Fruit fly (Drosophila melanogaster): ENCODE data around the gene CG1958.

Gene CG1958

dm6 chrX:7266604-7267003 is at the start of gene CG1958:
Gene CG1958, plus strand, starts transcription at chrX:7266904.
- no peak for TF ChIP-seq CG34406 (GFP tag; optimal IDR thresholded peaks at IDR 0.05)
- no peak for TF ChIP-seq fd85E (GFP tag; optimal IDR thresholded peaks at IDR 0.05)
- TF ChIP-seq eg (GFP tag; IDR thresholded peaks at IDR 0.05), result no peak
- no peak for TF ChIP-seq esn (GFP tag; optimal IDR thresholded peaks at IDR 0.05)
- no peak for TF ChIP-seq CG15336 (GFP tag; IDR thresholded peaks at IDR 0.05)
- TF ChIP-seq Met (GFP tag; optimal IDR thresholded peaks at IDR 0.05), result no peak
- no peak for TF ChIP-seq CG16779 (tag; optimal IDR thresholded peaks at IDR 0.05)
- no peak for TF ChIP-seq CG7368 (GFP tag; optimal IDR thresholded peaks at IDR 0.05)
- no peak for TF ChIP-seq CG11294 (GFP tag; IDR thresholded peaks at IDR 0.05)

dm6 chrX:7221149-7221548 is 45.6 kb upstream of the CG1958 start:
- no peak for TF ChIP-seq CG8632 (GFP tag; optimal IDR thresholded peaks at IDR 0.05)
- TF ChIP-seq CG7368 (GFP tag; optimal IDR thresholded peaks at IDR 0.05), result no peak
- TF ChIP-seq topi (GFP tag; optimal IDR thresholded peaks at IDR 0.05), result no peak
- TF ChIP-seq spab (GFP tag; optimal IDR thresholded peaks at IDR 0.05), result no peak

dm6 chrX:7222115-7222891 is 44.4 kb upstream of the CG1958 start:
- TF ChIP-seq eg (GFP tag; IDR thresholded peaks at IDR 0.05), result no peak
- TF ChIP-seq acj6 (GFP tag; optimal IDR thresholded peaks at IDR 0.05), result peak; percentile 16
- TF ChIP-seq CG4318 (GFP tag; optimal IDR thresholded peaks at IDR 0.05), result no peak
- no peak for TF ChIP-seq fd85E (GFP tag; optimal IDR thresholded peaks at IDR 0.05)
- TF ChIP-seq CG8319 (GFP tag; optimal IDR thresholded peaks at IDR 0.05), result peak; percentile 27
- TF ChIP-seq Eip93F (GFP tag; optimal IDR thresholded peaks at IDR 0.05), result no peak
- TF ChIP-seq Hr38 (GFP tag; optimal IDR thresholded peaks at IDR 0.05), result no peak
- TF ChIP-seq CG6792 (GFP tag; optimal IDR thresholded peaks at IDR 0.05), result peak; percentile 26
- TF ChIP-seq net (GFP tag; optimal IDR thresholded peaks at IDR 0.05), result no peak
- TF ChIP-seq vri (GFP tag; optimal IDR thresholded peaks at IDR 0.05), result no peak
- TF ChIP-seq CG8632 (GFP tag; optimal IDR thresholded peaks at IDR 0.05), result peak; percentile 40
- TF ChIP-seq dac (GFP tag; optimal IDR thresholded peaks at IDR 0.05), result no peak
- peak; percentile 15 for TF ChIP-seq Met (GFP tag; optimal IDR thresholded peaks at IDR 0.05)
- peak; percentile 38 for TF ChIP-seq CG1621 (tag; optimal IDR thresholded peaks at IDR 0.05)
- TF ChIP-seq Hr39 (GFP tag; optimal IDR thresholded peaks at IDR 0.05), result peak; percentile 17
- TF ChIP-seq Lpt (GFP tag; optimal IDR thresholded peaks at IDR 0.05), result no peak
- TF ChIP-seq salr (GFP tag; optimal IDR thresholded peaks at IDR 0.05), result no peak
- peak; percentile 55 for TF ChIP-seq pdm3 (GFP tag; optimal IDR thresholded peaks at IDR 0.05)
- peak; percentile 46 for TF ChIP-seq spab (GFP tag; optimal IDR thresholded peaks at IDR 0.05)
- TF ChIP-seq CG6276 (GFP tag; optimal IDR thresholded peaks at IDR 0.05), result no peak
- TF ChIP-seq cyc (GFP tag; optimal IDR thresholded peaks at IDR 0.05), result peak; percentile 26
- TF ChIP-seq CG31627 (GFP tag; optimal IDR thresholded peaks at IDR 0.05), result peak; percentile 8
- peak; percentile 57 for TF ChIP-seq CG6808 (GFP tag; optimal IDR thresholded peaks at IDR 0.05)
- peak; percentile 47 for TF ChIP-seq dsx (GFP tag; optimal IDR thresholded peaks at IDR 0.05; ENCODE audit: poor library complexity, severe bottlenecking)
- TF ChIP-seq CG32006 (GFP tag; optimal IDR thresholded peaks at IDR 0.05), result peak; percentile 25
- no peak for TF ChIP-seq CG34406 (GFP tag; optimal IDR thresholded peaks at IDR 0.05)
- TF ChIP-seq achi (GFP tag; optimal IDR thresholded peaks at IDR 0.05), result peak; percentile 56
- no peak for TF ChIP-seq Blimp-1 (GFP tag; optimal IDR thresholded peaks at IDR 0.05)
- TF ChIP-seq CG9139 (GFP tag; optimal IDR thresholded peaks at IDR 0.05), result peak; percentile 52
- peak; percentile 65 for TF ChIP-seq Ets96B (tag; optimal IDR thresholded peaks at IDR 0.05)
- TF ChIP-seq Smox (GFP tag; optimal IDR thresholded peaks at IDR 0.05), result no peak
- peak; percentile 34 for TF ChIP-seq topi (GFP tag; optimal IDR thresholded peaks at IDR 0.05)
- TF ChIP-seq lz (GFP tag; optimal IDR thresholded peaks at IDR 0.05), result peak; percentile 10
- no peak for TF ChIP-seq Sox102F (GFP tag; optimal IDR thresholded peaks at IDR 0.05)
- TF ChIP-seq CG11762 (GFP tag; optimal IDR thresholded peaks at IDR 0.05; ENCODE audit: insufficient read depth), result peak; percentile 11
- peak; percentile 64 for TF ChIP-seq CG3032 (tag; optimal IDR thresholded peaks at IDR 0.05)
- TF ChIP-seq CG6854 (GFP tag; optimal IDR thresholded peaks at IDR 0.05), result no peak
- TF ChIP-seq CG6163 (GFP tag; IDR thresholded peaks at IDR 0.05), result peak; percentile 54; the same call in 2 of the 3 replicates
- peak; percentile 37 for TF ChIP-seq Eip75B (GFP tag; optimal IDR thresholded peaks at IDR 0.05)
- no peak for TF ChIP-seq Sox15 (GFP tag; optimal IDR thresholded peaks at IDR 0.05)
- peak; percentile 10 for TF ChIP-seq CG11902 (GFP tag; optimal IDR thresholded peaks at IDR 0.05)

Data from whole organism, prepupa.